Worm (Caenorhabditis elegans) whole organism, L1 larva: ENCODE measurements around the gene nlp-58.
A peak's percentile ranks its signal among the peaks of the same experiment; 100 is the strongest.

Experiments used
- C16A3.4 ChIP-seq: fragments of 150-350 bp; optimal IDR thresholded peaks from 2 replicates; lab custom pipeline; 2014; ENCODE audit warnings: missing biosample characterization, missing genetic modification characterization
- C34B4.2 ChIP-seq: sonication (generic microtip); optimal IDR thresholded peaks from 2 replicates; lab custom pipeline; 2017; ENCODE audit warnings: mild to moderate bottlenecking, missing genetic modification characterization, missing compliant biosample characterization
- F16B12.6 ChIP-seq: fragments of 150-350 bp; optimal IDR thresholded peaks from 2 replicates; lab custom pipeline; 2014; ENCODE audit warnings: missing biosample characterization, missing genetic modification characterization
- Y116A8C.19 ChIP-seq: sonication (generic microtip); optimal IDR thresholded peaks from 2 replicates; lab custom pipeline; 2016; ENCODE audit warnings: missing compliant biosample characterization, missing genetic modification characterization, borderline replicate concordance
- ama-1 ChIP-seq: fragments of 150-350 bp; optimal IDR thresholded peaks from 2 replicates; lab custom pipeline; 2014
- blmp-1 ChIP-seq: fragments of 150-350 bp; optimal IDR thresholded peaks from 2 replicates; lab custom pipeline; 2014; ENCODE audit warnings: missing biosample characterization, missing genetic modification characterization
- ceh-82 ChIP-seq, 3 experiments: fragments of 150-350 bp in 1 of 3; sonication (generic microtip) in 2 of 3; optimal IDR thresholded peaks; 2 replicates each; lab custom pipeline; 2014 to 2017; ENCODE audit warnings: missing biosample characterization in 3 of 3, missing genetic modification characterization in 3 of 3
- ceh-88 ChIP-seq: fragments of 200-800 bp; sonication (Bioruptor generic); IDR thresholded peaks from 2 replicates; pipeline ENCODE4 v1.3.6; 2022; ENCODE audit warnings: missing genetic modification characterization, missing compliant biosample characterization
- dsc-1 ChIP-seq: sonication (generic microtip); optimal IDR thresholded peaks from 2 replicates; lab custom pipeline; 2016; ENCODE audit warnings: mild to moderate bottlenecking, missing genetic modification characterization, missing compliant biosample characterization
- efl-1 ChIP-seq, 4 experiments: fragments of 150-350 bp; optimal IDR thresholded peaks in 3 of 4; peaks in 1 of 4; 1 replicate in 1 of 4; 2 replicates in 3 of 4; lab custom pipeline; 2014; ENCODE audit warnings: missing biosample characterization in 2 of 4, missing genetic modification characterization in 2 of 4, missing genetic modification reagents in 2 of 4
- elt-2 ChIP-seq: sonication (generic microtip); optimal IDR thresholded peaks from 2 replicates; lab custom pipeline; 2016; ENCODE audit warnings: missing genetic modification characterization, mild to moderate bottlenecking, inconsistent platforms, missing compliant biosample characterization, missing genetic modification reagents
- elt-3 ChIP-seq, 6 experiments: fragments of 150-350 bp in 1 of 6; sonication (generic microtip); optimal IDR thresholded peaks; 2 replicates each; lab custom pipeline; 2017 to 2018; ENCODE audit warnings: missing biosample characterization in 6 of 6, missing genetic modification characterization in 6 of 6, inconsistent platforms in 1 of 6
- ets-5 ChIP-seq: fragments of 200-800 bp; sonication (Bioruptor generic); IDR thresholded peaks from 2 replicates; pipeline ENCODE4 v1.3.6; 2022; ENCODE audit warnings: missing genetic modification characterization, missing compliant biosample characterization
- hlh-4 ChIP-seq: sonication (generic microtip); optimal IDR thresholded peaks from 2 replicates; lab custom pipeline; 2016; ENCODE audit warnings: mild to moderate bottlenecking, missing genetic modification characterization, missing compliant biosample characterization
- hpl-2 ChIP-seq: fragments of 150-350 bp; optimal IDR thresholded peaks from 2 replicates; lab custom pipeline; 2014; ENCODE audit warnings: missing biosample characterization, missing genetic modification reagents, missing genetic modification characterization
- irx-1 ChIP-seq: sonication (generic microtip); optimal IDR thresholded peaks from 2 replicates; lab custom pipeline; 2016; ENCODE audit warnings: missing genetic modification characterization, missing compliant biosample characterization
- isw-1 ChIP-seq: fragments of 200-800 bp; sonication (Bioruptor generic); IDR thresholded peaks from 2 replicates; pipeline ENCODE4 v1.3.6; 2022; ENCODE audit warnings: missing genetic modification characterization, missing compliant biosample characterization
- jun-1 ChIP-seq: fragments of 150-350 bp; optimal IDR thresholded peaks from 2 replicates; lab custom pipeline; 2014; ENCODE audit warnings: missing biosample characterization, missing genetic modification reagents, missing genetic modification characterization
- lin-15B ChIP-seq: fragments of 150-350 bp; sonication (generic microtip); optimal IDR thresholded peaks from 3 replicates; lab custom pipeline; 2014; ENCODE audit warnings: missing biosample characterization, missing genetic modification characterization
- lin-35 ChIP-seq, 2 experiments: fragments of 150-350 bp; optimal IDR thresholded peaks; 2 replicates each; lab custom pipeline; 2014; ENCODE audit warnings: missing biosample characterization in 2 of 2, missing genetic modification characterization in 2 of 2, missing genetic modification reagents in 2 of 2
- lin-39 ChIP-seq: fragments of 150-350 bp; optimal IDR thresholded peaks from 2 replicates; lab custom pipeline; 2014; ENCODE audit warnings: missing biosample characterization, missing genetic modification reagents, missing genetic modification characterization
- lsy-2 ChIP-seq, 2 experiments: fragments of 150-350 bp; optimal IDR thresholded peaks; 2 replicates each; lab custom pipeline; 2014; ENCODE audit warnings: missing biosample characterization in 2 of 2, missing genetic modification characterization in 2 of 2
- mab-9 ChIP-seq: fragments of 200-800 bp; sonication (Bioruptor generic); IDR thresholded peaks from 2 replicates; pipeline ENCODE4 v1.3.6; 2022; ENCODE audit warnings: missing genetic modification reagents, missing genetic modification characterization, missing compliant biosample characterization
- nhr-19 ChIP-seq: fragments of 200-800 bp; sonication (Bioruptor generic); conservative IDR thresholded peaks from 2 replicates; pipeline ENCODE4 v1.3.6; 2022; ENCODE audit warnings: missing genetic modification characterization, missing compliant biosample characterization
- nhr-20 ChIP-seq: sonication (generic microtip); optimal IDR thresholded peaks from 2 replicates; lab custom pipeline; 2016; ENCODE audit warnings: mild to moderate bottlenecking, missing genetic modification characterization, missing compliant biosample characterization
- nhr-237 ChIP-seq: fragments of 150-350 bp; optimal IDR thresholded peaks from 2 replicates; lab custom pipeline; 2014; ENCODE audit warnings: missing biosample characterization, missing genetic modification characterization
- nhr-71 ChIP-seq: sonication (generic microtip); optimal IDR thresholded peaks from 2 replicates; lab custom pipeline; 2016; ENCODE audit warnings: mild to moderate bottlenecking, missing genetic modification characterization, moderate library complexity, missing compliant biosample characterization
- nhr-85 ChIP-seq: sonication (generic microtip); peaks from one replicate; lab custom pipeline; 2016; ENCODE audit warnings: missing genetic modification characterization, inconsistent platforms, missing compliant biosample characterization
- skn-1 ChIP-seq: fragments of 150-350 bp; optimal IDR thresholded peaks from 2 replicates; lab custom pipeline; 2014; ENCODE audit warnings: missing biosample characterization, missing genetic modification characterization
- snu-23 ChIP-seq: sonication (generic microtip); optimal IDR thresholded peaks from 2 replicates; lab custom pipeline; 2016; ENCODE audit warnings: missing genetic modification characterization, missing compliant biosample characterization
- sup-37 ChIP-seq: fragments of 200-800 bp; sonication (Bioruptor generic); optimal IDR thresholded peaks from 2 replicates; lab custom pipeline; 2018; ENCODE audit warnings: mild to moderate bottlenecking, missing genetic modification characterization, missing compliant biosample characterization
- swsn-7 ChIP-seq: sonication (generic microtip); optimal IDR thresholded peaks from 2 replicates; lab custom pipeline; 2016; ENCODE audit warnings: missing genetic modification characterization, missing compliant biosample characterization
- tbx-2 ChIP-seq: sonication (generic microtip); optimal IDR thresholded peaks from 2 replicates; lab custom pipeline; 2016; ENCODE audit warnings: missing genetic modification characterization, missing compliant biosample characterization
- unc-130 ChIP-seq: fragments of 150-350 bp; optimal IDR thresholded peaks from 2 replicates; lab custom pipeline; 2017; ENCODE audit warnings: missing biosample characterization, missing genetic modification characterization, inconsistent platforms
- unc-62 ChIP-seq: fragments of 150-350 bp; optimal IDR thresholded peaks from 2 replicates; lab custom pipeline; 2014; ENCODE audit warnings: missing biosample characterization, missing genetic modification reagents, missing genetic modification characterization
- zag-1 ChIP-seq: fragments of 150-350 bp; optimal IDR thresholded peaks from 2 replicates; lab custom pipeline; 2014; ENCODE audit warnings: missing biosample characterization, missing genetic modification characterization
- ztf-4 ChIP-seq: fragments of 150-350 bp; optimal IDR thresholded peaks from 2 replicates; lab custom pipeline; 2014; ENCODE audit warnings: missing biosample characterization, missing genetic modification characterization

nlp-58 gene

DNA sequence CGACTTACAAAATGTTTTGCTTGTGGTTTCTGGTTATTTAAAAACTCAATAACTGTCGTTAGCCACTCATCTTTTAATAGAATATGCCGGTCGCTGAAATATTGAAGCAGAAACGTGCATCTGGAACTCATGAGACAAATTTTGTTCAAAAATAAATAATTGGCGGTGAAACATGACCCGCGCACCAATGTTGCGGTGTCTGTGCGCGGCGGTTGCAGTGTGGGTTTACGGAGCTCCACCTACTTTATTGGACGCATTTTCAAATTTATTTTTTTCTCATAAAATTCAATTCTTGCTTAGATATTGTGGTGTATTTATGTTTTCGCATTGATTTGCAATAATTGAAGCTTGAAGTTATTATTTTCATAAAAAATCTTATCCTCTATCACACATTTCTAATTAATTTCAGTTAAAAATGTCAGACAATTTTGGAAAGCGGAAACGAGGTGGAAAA is 18.1 kb downstream of the nlp-58 start, which contains the start of the genes rmh-2 and suds-3 (continued):
- TF ChIP-seq efl-1 (optimal IDR thresholded peaks at IDR 0.05; lab: Kevin White, UChicago) (peak; percentile 60 to 85), efl-1 (GFP tag; optimal IDR thresholded peaks at IDR 0.05 in 1 of 2; lab: Kevin White, UChicago) (peak; percentile 78 to 98), F16B12.6 (tag; lab: Kevin White, UChicago) (no peak), C16A3.4 (tag; lab: Kevin White, UChicago) (peak; percentile 53), unc-130 (tag; lab: Kevin White, UChicago) (peak; percentile 9), swsn-7 (tag; lab: Kevin White, UChicago) (peak; percentile 20), tbx-2 (no peak), jun-1 (tag; lab: Kevin White, UChicago) (no peak), lin-15B (tag; lab: Kevin White, UChicago) (peak; percentile 39), ceh-88 (GFP tag; lab: Robert Waterston, UW) (no peak), elt-3 (tag; optimal IDR thresholded peaks at IDR 0.05; lab: Kevin White, UChicago) (no peak), nhr-20 (tag; lab: Kevin White, UChicago) (peak; percentile 31), dsc-1 (tag; lab: Kevin White, UChicago) (peak; percentile 11), blmp-1 (peak; percentile 1), nhr-71 (tag; lab: Kevin White, UChicago) (peak; percentile 50), lsy-2 (tag; optimal IDR thresholded peaks at IDR 0.05; lab: Kevin White, UChicago) (peak in 1 of 2 experiments; percentile 69)
- TF ChIP-seq, all 84 proteins: peak for 17

DNA sequence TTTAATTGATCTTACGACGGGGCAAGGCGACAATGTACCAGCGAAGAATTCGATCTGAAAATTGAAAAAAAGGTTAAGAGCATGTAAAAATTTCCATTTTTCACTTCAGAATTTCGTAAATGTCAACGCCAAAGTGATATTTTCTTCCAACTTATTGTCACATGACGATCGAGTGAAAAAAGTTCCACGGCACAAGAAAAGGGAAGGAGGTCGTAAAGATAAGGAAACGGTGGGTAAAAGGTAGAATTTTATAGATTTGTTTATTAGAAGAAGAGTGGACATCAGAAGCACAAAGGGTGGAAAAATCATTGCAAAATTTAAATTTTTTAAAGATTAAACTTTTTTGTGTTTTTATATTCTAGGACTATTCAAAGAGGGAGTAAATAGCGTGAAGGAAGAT is 20.8 kb downstream of the nlp-58 start:
- no peak for TF ChIP-seq Y116A8C.19 (tag; lab: Kevin White, UChicago)
- no peak for TF ChIP-seq nhr-85
- TF ChIP-seq nhr-19 (GFP tag; lab: Robert Waterston, UW) = no peak
- TF ChIP-seq elt-2 (tag; lab: Kevin White, UChicago) = peak; percentile 73
- no peak for TF ChIP-seq snu-23 (GFP tag; lab: Kevin White, UChicago)
- no peak for TF ChIP-seq skn-1
- TF ChIP-seq irx-1 (tag; lab: Kevin White, UChicago) = no peak
- peak in 1 of 2 experiments; percentile 28 for TF ChIP-seq lin-35 (GFP tag; optimal IDR thresholded peaks at IDR 0.05; lab: Kevin White, UChicago)

DNA sequence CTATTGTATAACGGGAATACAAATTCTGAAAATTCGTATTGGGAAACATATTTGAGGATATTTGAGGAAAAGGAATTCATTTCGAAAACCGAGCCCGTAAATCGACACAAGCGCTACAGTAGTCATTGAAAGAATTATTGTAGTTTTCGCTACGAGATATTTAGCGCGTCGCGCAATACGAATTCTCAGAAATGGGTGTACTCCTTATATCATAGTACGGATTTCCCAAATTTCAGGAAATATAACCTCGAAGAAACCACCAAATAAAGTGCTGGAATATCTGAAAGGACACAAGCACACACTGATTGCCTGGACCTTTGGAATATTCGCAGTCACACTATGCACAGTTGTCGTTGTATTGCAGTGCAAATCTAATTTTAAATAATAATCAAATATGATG is 21.4 kb downstream of the nlp-58 start:
- no peak for TF ChIP-seq unc-62 (GFP tag; lab: Kevin White, UChicago)
- no peak for TF ChIP-seq efl-1 (optimal IDR thresholded peaks at IDR 0.05; lab: Kevin White, UChicago)
- TF ChIP-seq efl-1 (GFP tag; optimal IDR thresholded peaks at IDR 0.05 in 1 of 2; lab: Kevin White, UChicago) = peak in 1 of 2 experiments; percentile 34

DNA sequence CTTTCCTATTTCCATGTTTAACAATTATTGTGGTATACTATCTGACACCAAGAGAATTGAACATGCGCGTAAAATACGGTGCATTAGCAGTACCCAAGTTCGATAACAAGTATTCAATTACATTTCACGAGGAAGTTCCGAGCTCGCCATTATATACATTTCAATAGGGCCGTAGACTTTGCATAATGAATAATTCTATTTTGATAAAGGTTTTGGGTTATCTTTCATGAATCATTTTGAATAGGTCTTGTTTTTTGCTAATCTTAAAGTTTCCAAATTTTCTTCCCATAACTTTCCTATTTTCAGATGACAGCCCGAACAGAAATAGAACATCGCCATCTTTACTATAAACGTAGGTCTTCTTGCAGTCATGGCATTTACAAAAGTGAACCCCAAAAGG is 22.5 kb downstream of the nlp-58 start, which contains the start of gene C50H2.13:
C50H2.13 (plus strand) TSS at position 301 of the 400 bp plus-strand sequence.
- TF ChIP-seq elt-2 (tag; lab: Kevin White, UChicago) (no peak), ets-5 (GFP tag; lab: Robert Waterston, UW) (no peak), mab-9 (GFP tag; lab: Robert Waterston, UW) (no peak), unc-62 (GFP tag; lab: Kevin White, UChicago) (no peak), isw-1 (GFP tag; lab: Robert Waterston, UW) (no peak), zag-1 (tag; lab: Kevin White, UChicago) (no peak), ztf-4 (tag; lab: Kevin White, UChicago) (no peak), lin-15B (tag; lab: Kevin White, UChicago) (no peak), ama-1 (no peak), unc-130 (tag; lab: Kevin White, UChicago) (no peak), hpl-2 (GFP tag; lab: Kevin White, UChicago) (no peak), lin-39 (tag; lab: Kevin White, UChicago) (no peak), ceh-82 (tag; optimal IDR thresholded peaks at IDR 0.05; lab: Kevin White, UChicago) (no peak), C34B4.2 (tag; lab: Kevin White, UChicago) (no peak), ceh-88 (GFP tag; lab: Robert Waterston, UW) (no peak), nhr-237 (tag; lab: Kevin White, UChicago) (no peak), hlh-4 (no peak), sup-37 (GFP tag; lab: Kevin White, UChicago) (no peak), lsy-2 (tag; optimal IDR thresholded peaks at IDR 0.05; lab: Kevin White, UChicago) (no peak), tbx-2 (no peak)
